Worm (Caenorhabditis elegans) whole organism, young adult: Measurements from ENCODE around the gene C41H7.9.
"Not testable (repeated sequence)": the region's sequence is repeated elsewhere in the genome, so short reads cannot be mapped to it uniquely, and the experiment has no call there.

Experiments used
- B0035.1 ChIP-seq: sonication (generic microtip); optimal IDR thresholded peaks from 2 replicates; lab custom pipeline; 2016; ENCODE audit warnings: missing genetic modification characterization, mild to moderate bottlenecking, missing compliant biosample characterization, missing genotype, missing genetic modification reagents
- D2030.7 ChIP-seq: fragments of 200-800 bp; sonication (Bioruptor generic); IDR thresholded peaks from 2 replicates; pipeline ENCODE4 v1.3.6; 2022; ENCODE audit warnings: missing genetic modification reagents, missing genetic modification characterization, missing compliant biosample characterization
- F22D6.2 ChIP-seq: sonication (generic microtip); optimal IDR thresholded peaks from 2 replicates; lab custom pipeline; 2016; ENCODE audit warnings: mild to moderate bottlenecking, missing genetic modification characterization, missing compliant biosample characterization
- F49E8.2 ChIP-seq: sonication (generic microtip); optimal IDR thresholded peaks from 3 replicates; lab custom pipeline; 2017; ENCODE audit warnings: missing genetic modification characterization, mild to moderate bottlenecking, missing compliant biosample characterization, antibody characterized with exemption, moderate library complexity; ENCODE audit not compliant: insufficient read depth
- aptf-2 ChIP-seq: fragments of 200-800 bp; sonication (Bioruptor generic); conservative IDR thresholded peaks from 2 replicates; pipeline ENCODE4 v1.3.6; 2022; ENCODE audit warnings: missing genetic modification reagents, missing genetic modification characterization, missing compliant biosample characterization
- atf-7 ChIP-seq: sonication (generic microtip); optimal IDR thresholded peaks from 2 replicates; lab custom pipeline; 2017; ENCODE audit warnings: mild to moderate bottlenecking, missing genetic modification characterization, missing compliant biosample characterization
- dpl-1 ChIP-seq: fragments of 150-350 bp; optimal IDR thresholded peaks from 2 replicates; lab custom pipeline; 2014; ENCODE audit warnings: missing biosample characterization, missing genetic modification reagents, missing genetic modification characterization
- efl-1 ChIP-seq: fragments of 150-350 bp; optimal IDR thresholded peaks from 2 replicates; lab custom pipeline; 2014; ENCODE audit warnings: missing biosample characterization, missing genetic modification reagents, missing genetic modification characterization
- him-1 ChIP-seq: sonication (generic microtip); optimal IDR thresholded peaks from 2 replicates; lab custom pipeline; 2016; ENCODE audit warnings: missing genotype, missing genetic modification reagents, missing genetic modification characterization, missing compliant biosample characterization
- hmg-20 ChIP-seq: fragments of 200-800 bp; sonication (Bioruptor generic); IDR thresholded peaks from 2 replicates; pipeline ENCODE4 v1.3.6; 2022; ENCODE audit warnings: missing genetic modification reagents, missing genetic modification characterization, missing compliant biosample characterization
- let-607 ChIP-seq, 2 experiments: fragments of 200-800 bp in 1 of 2; sonication (Bioruptor generic) in 1 of 2; sonication (generic microtip) in 1 of 2; optimal IDR thresholded peaks; 2 replicates each; lab custom pipeline; 2016 to 2018; ENCODE audit warnings: mild to moderate bottlenecking in 2 of 2, missing compliant biosample characterization in 2 of 2, missing genetic modification characterization in 2 of 2, moderate library complexity in 2 of 2, missing genotype in 1 of 2
- pha-4 ChIP-seq: fragments of 150-350 bp; sonication (generic microtip); optimal IDR thresholded peaks from 2 replicates; lab custom pipeline; 2014; ENCODE audit warnings: missing biosample characterization, missing genetic modification reagents, missing genetic modification characterization
- sea-2 ChIP-seq: fragments of 200-800 bp; sonication (Bioruptor generic); IDR thresholded peaks from 2 replicates; pipeline ENCODE4 v1.3.6; 2022; ENCODE audit warnings: missing genetic modification characterization, missing compliant biosample characterization
- snpc-4 ChIP-seq, 5 experiments: fragments of 150-350 bp in 1 of 5; sonication (generic microtip) in 4 of 5; optimal IDR thresholded peaks; 2 replicates each; lab custom pipeline; 2014 to 2018; ENCODE audit warnings: missing genetic modification characterization in 5 of 5, missing biosample characterization in 3 of 5, antibody characterized with exemption in 2 of 5, mild to moderate bottlenecking in 2 of 5, missing compliant biosample characterization in 2 of 5, missing genotype in 2 of 5, moderate library complexity in 2 of 5, missing genetic modification reagents in 1 of 5

DNA sequence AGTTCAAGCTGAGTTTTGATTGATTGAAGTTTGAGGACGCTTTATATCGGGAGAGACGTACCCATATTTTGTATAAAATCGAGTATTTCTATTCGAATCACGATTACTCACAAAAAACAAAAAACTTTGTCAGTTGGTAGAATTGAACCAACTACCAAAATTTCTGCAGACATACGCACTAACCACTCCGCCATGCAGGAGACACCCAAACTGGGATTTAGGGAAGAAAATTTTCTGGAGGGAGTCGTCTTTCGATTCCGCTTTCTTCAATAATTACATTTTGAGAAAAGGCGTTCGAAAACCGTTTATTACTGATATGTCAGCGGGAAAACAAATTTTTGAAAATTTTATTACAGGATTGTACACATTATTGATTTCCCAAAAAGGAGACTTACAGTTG is 19.3 kb upstream of the C41H7.9 start:
- not testable (repeated sequence) for TF ChIP-seq him-1 (tag; lab: Kevin White, UChicago); let-607 (tag; optimal IDR thresholded peaks at IDR 0.05; lab: Kevin White, UChicago); snpc-4 (GFP tag; optimal IDR thresholded peaks at IDR 0.05; lab: Kevin White, UChicago); sea-2 (GFP tag; lab: Robert Waterston, UW); F49E8.2 (tag; lab: Kevin White, UChicago); dpl-1 (GFP tag; lab: Kevin White, UChicago); pha-4 (tag; lab: Kevin White, UChicago); hmg-20; efl-1; D2030.7 (GFP tag; lab: Robert Waterston, UW); atf-7 (tag; lab: Kevin White, UChicago); aptf-2 (GFP tag; lab: Robert Waterston, UW); F22D6.2 (tag; lab: Kevin White, UChicago); B0035.1 (tag; lab: Kevin White, UChicago)
- TF ChIP-seq snpc-4 (tag; optimal IDR thresholded peaks at IDR 0.05; lab: Kevin White, UChicago), result peak in 2 of 4 experiments; percentile 39 to 66
